Fruit fly (Drosophila melanogaster) whole organism, embryonic: Measurements from ENCODE around the gene Ugt305A1.

Experiments
- Abd-B ChIP-seq: fragments of 200-800 bp; sonication (Bioruptor generic); optimal IDR thresholded peaks from 2 replicates; lab custom pipeline; 2018; ENCODE audit warnings: missing biosample characterization, mild to moderate bottlenecking, missing genetic modification characterization, moderate library complexity
- CG10267 ChIP-seq: fragments of 200-800 bp; sonication (Bioruptor generic); optimal IDR thresholded peaks from 2 replicates; lab custom pipeline; 2018; ENCODE audit warnings: missing biosample characterization, mild to moderate bottlenecking, missing genetic modification characterization, moderate library complexity
- CG10366 ChIP-seq: fragments of 200-800 bp; sonication (Bioruptor generic); IDR thresholded peaks from 2 replicates; pipeline ENCODE4 v1.3.6; 2022; ENCODE audit warnings: missing biosample characterization, missing genetic modification characterization
- CG11093 ChIP-seq: fragments of 200-800 bp; sonication (Bioruptor generic); IDR thresholded peaks from 3 replicates; pipeline ENCODE4 v1.3.6; 2022; ENCODE audit warnings: missing biosample characterization, missing genetic modification characterization
- CG12104 ChIP-seq: fragments of 200-800 bp; sonication (Bioruptor generic); optimal IDR thresholded peaks from 3 replicates; lab custom pipeline; 2016; ENCODE audit warnings: missing biosample characterization, missing genetic modification characterization
- CG13624 ChIP-seq: fragments of 200-800 bp; sonication (Bioruptor generic); optimal IDR thresholded peaks from 2 replicates; lab custom pipeline; 2016; ENCODE audit warnings: missing biosample characterization, missing genetic modification characterization
- CG14710 ChIP-seq: fragments of 200-800 bp; sonication (Bioruptor generic); optimal IDR thresholded peaks from 3 replicates; lab custom pipeline; 2019; ENCODE audit warnings: missing biosample characterization, mild to moderate bottlenecking, missing genetic modification characterization, moderate library complexity
- CG15514 ChIP-seq: fragments of 200-800 bp; sonication (Bioruptor generic); optimal IDR thresholded peaks from 3 replicates; lab custom pipeline; 2017; ENCODE audit warnings: missing biosample characterization, missing genetic modification characterization, mild to moderate bottlenecking, moderate library complexity, missing genetic modification reagents
- CG15601 ChIP-seq: fragments of 200-800 bp; sonication (Bioruptor generic); optimal IDR thresholded peaks from 3 replicates; lab custom pipeline; 2019; ENCODE audit warnings: missing biosample characterization, mild to moderate bottlenecking, missing genetic modification characterization, moderate library complexity
- CG17186 ChIP-seq: fragments of 200-800 bp; sonication (Bioruptor generic); optimal IDR thresholded peaks from 3 replicates; lab custom pipeline; 2017; ENCODE audit warnings: missing biosample characterization, missing genetic modification reagents, missing genetic modification characterization
- CG17829 ChIP-seq: fragments of 200-800 bp; optimal IDR thresholded peaks from 2 replicates; lab custom pipeline; 2019; ENCODE audit warnings: missing biosample characterization, mild to moderate bottlenecking, missing genetic modification characterization, moderate library complexity
- CG2116 ChIP-seq: fragments of 200-800 bp; sonication (Bioruptor generic); optimal IDR thresholded peaks from 3 replicates; lab custom pipeline; 2018; ENCODE audit warnings: missing biosample characterization, mild to moderate bottlenecking, missing genetic modification characterization
- CG30403 ChIP-seq: fragments of 200-800 bp; sonication (Bioruptor generic); optimal IDR thresholded peaks from 3 replicates; lab custom pipeline; 2016; ENCODE audit warnings: missing biosample characterization, missing genetic modification characterization
- CG33213 ChIP-seq: fragments of 200-800 bp; sonication (Bioruptor generic); optimal IDR thresholded peaks from 3 replicates; lab custom pipeline; 2016; ENCODE audit warnings: missing biosample characterization, missing genetic modification characterization
- CG34224 ChIP-seq: fragments of 200-800 bp; sonication (Bioruptor generic); IDR thresholded peaks from 3 replicates; pipeline ENCODE4 v1.3.6; 2022; ENCODE audit warnings: missing biosample characterization, missing genetic modification characterization; ENCODE audit not compliant: partially characterized antibody
- CG4424 ChIP-seq: fragments of 200-800 bp; sonication (Bioruptor generic); optimal IDR thresholded peaks from 3 replicates; lab custom pipeline; 2016; ENCODE audit warnings: missing biosample characterization, missing genetic modification characterization
- CG4617 ChIP-seq: fragments of 200-800 bp; sonication (Bioruptor generic); optimal IDR thresholded peaks from 3 replicates; lab custom pipeline; 2016; ENCODE audit warnings: missing biosample characterization, missing genetic modification characterization, borderline replicate concordance
- CG8290 ChIP-seq, 3 experiments: fragments of 200-800 bp; sonication (Bioruptor generic); optimal IDR thresholded peaks; 2 replicates each; lab custom pipeline; 2016 to 2019; ENCODE audit warnings: missing biosample characterization in 3 of 3, missing genetic modification characterization in 3 of 3, mild to moderate bottlenecking in 2 of 3, moderate library complexity in 1 of 3
- CG8478 ChIP-seq: fragments of >200 bp; optimal IDR thresholded peaks from 2 replicates; lab custom pipeline; 2018
- CG8765 ChIP-seq: fragments of 200-800 bp; sonication (Bioruptor generic); IDR thresholded peaks from 2 replicates; pipeline ENCODE4 v1.3.6; 2022; ENCODE audit warnings: missing biosample characterization, missing genetic modification characterization
- CG9437 ChIP-seq: fragments of 200-800 bp; sonication (Bioruptor generic); optimal IDR thresholded peaks from 2 replicates; lab custom pipeline; 2018; ENCODE audit warnings: missing biosample characterization, mild to moderate bottlenecking, missing genetic modification characterization
- CG9797 ChIP-seq: fragments of 200-800 bp; sonication (Bioruptor generic); optimal IDR thresholded peaks from 3 replicates; lab custom pipeline; 2018; ENCODE audit warnings: missing biosample characterization, mild to moderate bottlenecking, missing genetic modification characterization
- Dip3 ChIP-seq: fragments of 200-800 bp; sonication (Bioruptor generic); optimal IDR thresholded peaks from 3 replicates; lab custom pipeline; 2016; ENCODE audit warnings: missing biosample characterization, missing genetic modification characterization
- Dp ChIP-seq: fragments of 200-800 bp; sonication (Bioruptor generic); optimal IDR thresholded peaks from 2 replicates; lab custom pipeline; 2018; ENCODE audit warnings: missing biosample characterization, mild to moderate bottlenecking, missing genetic modification characterization, moderate library complexity
- E2f2 ChIP-seq: fragments of 200-800 bp; sonication (Bioruptor generic); IDR thresholded peaks from 2 replicates; pipeline ENCODE4 v1.3.6; 2022; ENCODE audit warnings: missing biosample characterization, missing genetic modification characterization
- HLH4C ChIP-seq: fragments of 200-800 bp; sonication (Bioruptor generic); IDR thresholded peaks from 3 replicates; pipeline ENCODE4 v1.3.6; 2022; ENCODE audit warnings: missing biosample characterization, missing genetic modification characterization; ENCODE audit not compliant: partially characterized antibody
- HmgZ ChIP-seq: fragments of 200-800 bp; sonication (Bioruptor generic); optimal IDR thresholded peaks from 2 replicates; lab custom pipeline; 2018; ENCODE audit warnings: missing biosample characterization, mild to moderate bottlenecking, missing genetic modification characterization
- Hr39 ChIP-seq: fragments of >200 bp; optimal IDR thresholded peaks from 2 replicates; lab custom pipeline; 2017
- Lhr ChIP-seq: fragments of 200-800 bp; sonication (Bioruptor generic); optimal IDR thresholded peaks from 3 replicates; lab custom pipeline; 2017; ENCODE audit warnings: mild to moderate bottlenecking, missing biosample characterization, missing genetic modification reagents, missing genetic modification characterization
- NK7.1 ChIP-seq: fragments of 200-800 bp; sonication (Bioruptor generic); optimal IDR thresholded peaks from 3 replicates; lab custom pipeline; 2016; ENCODE audit warnings: missing biosample characterization, missing genetic modification characterization
- Sin3A ChIP-seq: fragments of >200 bp; optimal IDR thresholded peaks from 2 replicates; lab custom pipeline; 2018
- Sox100B ChIP-seq: fragments of 200-800 bp; sonication (Bioruptor generic); optimal IDR thresholded peaks from 3 replicates; lab custom pipeline; 2018; ENCODE audit warnings: missing biosample characterization, mild to moderate bottlenecking, missing genetic modification characterization
- Sry-δ ChIP-seq: fragments of 200-800 bp; sonication (Bioruptor generic); optimal IDR thresholded peaks from 2 replicates; lab custom pipeline; 2016; ENCODE audit warnings: missing biosample characterization, missing genetic modification characterization
- YL-1 ChIP-seq: fragments of 200-800 bp; sonication (Bioruptor generic); optimal IDR thresholded peaks from 3 replicates; lab custom pipeline; 2017; ENCODE audit warnings: missing biosample characterization, mild to moderate bottlenecking, missing genetic modification characterization
- amos ChIP-seq: fragments of 200-800 bp; sonication (Bioruptor generic); IDR thresholded peaks from 2 replicates; pipeline ENCODE4 v1.3.6; 2022; ENCODE audit warnings: missing biosample characterization, missing genetic modification characterization; ENCODE audit not compliant: partially characterized antibody
- crp ChIP-seq, 2 experiments: fragments of 200-800 bp; sonication (Bioruptor generic); optimal IDR thresholded peaks; 2 replicates in 1 of 2; 3 replicates in 1 of 2; lab custom pipeline; 2017; ENCODE audit warnings: missing biosample characterization in 2 of 2, missing genetic modification characterization in 2 of 2, mild to moderate bottlenecking in 1 of 2, moderate library complexity in 1 of 2
- gfzf ChIP-seq: fragments of 200-800 bp; sonication (Bioruptor generic); optimal IDR thresholded peaks from 2 replicates; lab custom pipeline; 2016; ENCODE audit warnings: missing biosample characterization, mild to moderate bottlenecking, missing genetic modification characterization, moderate library complexity
- hbn ChIP-seq: fragments of 200-800 bp; sonication (Bioruptor generic); IDR thresholded peaks from 2 replicates; pipeline ENCODE4 v1.3.6; 2022; ENCODE audit warnings: missing biosample characterization, missing genetic modification characterization; ENCODE audit not compliant: partially characterized antibody
- hkb ChIP-seq, 2 experiments: fragments of 200-800 bp in 1 of 2; fragments of >200 bp in 1 of 2; sonication (Bioruptor generic) in 1 of 2; IDR thresholded peaks in 1 of 2; optimal IDR thresholded peaks in 1 of 2; 2 replicates each; pipeline versions ENCODE4 v1.3.6 to Lab custom; 2017 to 2022; ENCODE audit warnings: missing biosample characterization in 1 of 2, missing genetic modification characterization in 1 of 2
- kni ChIP-seq: fragments of 200-800 bp; sonication (Bioruptor generic); optimal IDR thresholded peaks from 3 replicates; lab custom pipeline; 2017; ENCODE audit warnings: mild to moderate bottlenecking, missing biosample characterization, missing genetic modification reagents, missing genetic modification characterization
- nerfin-1 ChIP-seq: fragments of 200-800 bp; sonication (Bioruptor generic); optimal IDR thresholded peaks from 3 replicates; lab custom pipeline; 2019; ENCODE audit warnings: missing biosample characterization, mild to moderate bottlenecking, missing genetic modification characterization, moderate library complexity
- phol ChIP-seq: fragments of 200-800 bp; sonication (Bioruptor generic); optimal IDR thresholded peaks from 3 replicates; lab custom pipeline; 2018; ENCODE audit warnings: missing biosample characterization, mild to moderate bottlenecking, missing genetic modification characterization, moderate library complexity
- pzg ChIP-seq: fragments of 200-800 bp; sonication (Bioruptor generic); optimal IDR thresholded peaks from 3 replicates; lab custom pipeline; 2018; ENCODE audit warnings: missing biosample characterization, mild to moderate bottlenecking, missing genetic modification characterization, moderate library complexity
- sd ChIP-seq: fragments of 200-800 bp; sonication (Bioruptor generic); optimal IDR thresholded peaks from 3 replicates; lab custom pipeline; 2018; ENCODE audit warnings: missing biosample characterization, mild to moderate bottlenecking, missing genetic modification characterization, moderate library complexity
- sens ChIP-seq: fragments of 200-800 bp; sonication (Bioruptor generic); peaks from one replicate; lab custom pipeline; 2016; ENCODE audit warnings: missing biosample characterization, missing genetic modification characterization
- stwl ChIP-seq: fragments of 200-800 bp; sonication (Bioruptor generic); optimal IDR thresholded peaks from 3 replicates; lab custom pipeline; 2018; ENCODE audit warnings: missing biosample characterization, mild to moderate bottlenecking, missing genetic modification characterization, moderate library complexity
- sug ChIP-seq: fragments of 200-800 bp; optimal IDR thresholded peaks from 2 replicates; lab custom pipeline; 2019; ENCODE audit warnings: missing biosample characterization, mild to moderate bottlenecking, missing genetic modification characterization, moderate library complexity
- wdn ChIP-seq: fragments of 200-800 bp; sonication (Bioruptor generic); IDR thresholded peaks from 2 replicates; pipeline ENCODE4 v1.3.6; 2022; ENCODE audit warnings: missing biosample characterization, missing genetic modification characterization

The Ugt305A1 gene

DNA sequence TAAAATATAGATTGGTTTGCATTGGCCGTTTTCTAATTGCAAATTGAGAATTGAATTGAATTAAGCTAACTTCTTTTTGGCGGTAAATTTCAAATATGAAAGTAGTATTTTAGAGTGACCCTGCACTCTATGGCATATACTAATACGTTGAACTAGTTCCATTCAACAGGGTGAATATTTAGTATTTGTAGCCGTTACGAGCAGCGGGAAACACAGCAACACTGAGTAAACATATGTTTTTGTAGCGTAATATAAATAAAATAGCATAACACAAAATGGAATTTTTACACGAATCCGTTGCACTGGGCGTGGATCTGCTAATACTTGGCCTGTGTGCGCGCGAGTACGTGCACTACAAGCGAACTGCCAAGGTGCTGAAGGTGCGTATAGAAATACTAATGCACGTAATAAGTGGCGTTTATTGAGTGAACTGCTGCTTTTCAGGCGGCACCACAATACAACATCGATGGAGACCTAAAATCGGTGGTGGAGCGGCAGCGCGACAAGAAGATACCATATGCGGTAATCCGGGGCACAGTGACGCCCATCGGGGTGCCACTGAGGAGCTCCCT is 38.2 kb upstream of the Ugt305A1 start, which contains the start of gene Mul1:
Mul1 (plus strand) TSS at position 198 of the 572 bp plus-strand sequence.
- TF ChIP-seq CG17186: peak; percentile 24
- peak; percentile 10 for TF ChIP-seq sd (tag; lab: Kevin White, UChicago)
- no peak for TF ChIP-seq CG30403
- peak; percentile 88 for TF ChIP-seq CG9437 (GFP tag; lab: Kevin White, UChicago)
- TF ChIP-seq phol (tag; lab: Kevin White, UChicago): no peak
- peak; percentile 54 for TF ChIP-seq CG33213 (GFP tag; lab: Kevin White, UChicago)
- TF ChIP-seq CG8290 (GFP tag; optimal IDR thresholded peaks at IDR 0.05; lab: Kevin White, UChicago): no peak
- TF ChIP-seq CG8290 (tag; optimal IDR thresholded peaks at IDR 0.05; lab: Kevin White, UChicago): peak in 1 of 2 experiments; percentile 45
- TF ChIP-seq CG34224 (GFP tag; lab: Robert Waterston, UW): peak; percentile 15; the same call in 1 of the 3 replicates
- TF ChIP-seq NK7.1 (GFP tag; lab: Kevin White, UChicago): no peak
- peak; percentile 78 for TF ChIP-seq CG9797 (GFP tag; lab: Kevin White, UChicago)
- TF ChIP-seq Lhr (GFP tag; lab: Kevin White, UChicago): peak; percentile 54
- peak; percentile 22; the same call in 1 of the 2 replicates for TF ChIP-seq CG10366 (GFP tag; lab: Robert Waterston, UW)
- peak; percentile 38; the same call in 1 of the 2 replicates for TF ChIP-seq amos (GFP tag; lab: Robert Waterston, UW)
- TF ChIP-seq Hr39 (lab: Kevin White, UChicago): no peak
- TF ChIP-seq sens: peak; percentile 53
- peak; percentile 88 for TF ChIP-seq gfzf (GFP tag; lab: Kevin White, UChicago)
- TF ChIP-seq wdn: no peak
- no peak for TF ChIP-seq CG8765 (GFP tag; lab: Robert Waterston, UW)
- peak; percentile 51 for TF ChIP-seq nerfin-1 (tag; lab: Kevin White, UChicago)
- peak; percentile 68 to 92 for TF ChIP-seq crp (GFP tag; optimal IDR thresholded peaks at IDR 0.05; lab: Kevin White, UChicago)
- TF ChIP-seq CG2116 (GFP tag; lab: Kevin White, UChicago): peak; percentile 42
- 0 out of 2 replicates have a peak, but pooled peaks have one; percentile 17 for TF ChIP-seq hbn (GFP tag; lab: Robert Waterston, UW)
- TF ChIP-seq YL-1 (GFP tag; lab: Kevin White, UChicago): peak; percentile 42
- TF ChIP-seq Sox100B: no peak
- TF ChIP-seq CG12104: no peak
- peak; percentile 3 for TF ChIP-seq Sin3A (lab: Kevin White, UChicago)
- TF ChIP-seq stwl (tag; lab: Kevin White, UChicago): peak; percentile 86
- peak; percentile 99 for TF ChIP-seq CG15514 (GFP tag; lab: Kevin White, UChicago)
- TF ChIP-seq CG14710 (tag; lab: Kevin White, UChicago): peak; percentile 56
- peak; percentile 6 for TF ChIP-seq Sry-δ (GFP tag; lab: Kevin White, UChicago)
- TF ChIP-seq CG8478 (lab: Kevin White, UChicago): peak; percentile 3
- peak; percentile 18 for TF ChIP-seq CG13624 (GFP tag; lab: Kevin White, UChicago)
- TF ChIP-seq HmgZ (tag; lab: Kevin White, UChicago): peak; percentile 35
- no peak for TF ChIP-seq Abd-B (GFP tag; lab: Kevin White, UChicago)
- TF ChIP-seq CG10267 (tag; lab: Kevin White, UChicago): peak; percentile 19
- TF ChIP-seq HLH4C (GFP tag; lab: Robert Waterston, UW): 0 out of 3 replicates have a peak, but pooled peaks have one; percentile 26
- peak; percentile 25 for TF ChIP-seq CG4617 (GFP tag; lab: Kevin White, UChicago)
- TF ChIP-seq CG4424 (GFP tag; lab: Kevin White, UChicago): peak; percentile 84
- TF ChIP-seq kni (GFP tag; lab: Kevin White, UChicago): no peak
- TF ChIP-seq CG17829: peak; percentile 12
- peak; percentile 91 for TF ChIP-seq Dp (GFP tag; lab: Kevin White, UChicago)
- TF ChIP-seq CG11093: no peak
- TF ChIP-seq pzg (GFP tag; lab: Kevin White, UChicago): peak; percentile 92
- peak; percentile 93 for TF ChIP-seq E2f2 (GFP tag; lab: Robert Waterston, UW)
- no peak for TF ChIP-seq sug (tag; lab: Kevin White, UChicago)
- no peak for TF ChIP-seq CG15601
- no peak for TF ChIP-seq Dip3 (GFP tag; lab: Kevin White, UChicago)
- TF ChIP-seq hkb (optimal IDR thresholded peaks at IDR 0.05; lab: Kevin White, UChicago): no peak
- 0 out of 2 replicates have a peak, but pooled peaks have one; percentile 8 for TF ChIP-seq hkb (GFP tag; IDR thresholded peaks at IDR 0.05; lab: Robert Waterston, UW)
